Worm (Caenorhabditis elegans) whole organism, L4/young adult: ENCODE measurements around the gene cutl-12.

Experiments used
- dao-5 ChIP-seq: sonication (generic microtip); optimal IDR thresholded peaks from 2 replicates; lab custom pipeline; 2016; ENCODE audit warnings: missing genotype, missing genetic modification characterization, moderate library complexity, missing compliant biosample characterization
- him-1 ChIP-seq: sonication (generic microtip); optimal IDR thresholded peaks from 2 replicates; lab custom pipeline; 2016; ENCODE audit warnings: missing genotype, missing genetic modification reagents, missing genetic modification characterization, missing compliant biosample characterization

ce11 chrII:8616155-8616554, 18.1 kb downstream of the cutl-12 start:
- TF ChIP-seq dao-5 (tag; lab: Kevin White, UChicago): no peak
- no peak for TF ChIP-seq him-1
